Worm (Caenorhabditis elegans) whole organism, mixed stage, embryonic: Measurements from ENCODE around the gene Y55F3AM.21.

Experiments
- ceh-39 ChIP-seq: fragments of 150-350 bp; optimal IDR thresholded peaks from 2 replicates; lab custom pipeline; 2014; ENCODE audit warnings: missing biosample characterization, missing genetic modification characterization
- ceh-83 ChIP-seq: fragments of 200-800 bp; sonication (Bioruptor generic); optimal IDR thresholded peaks from 2 replicates; lab custom pipeline; 2018; ENCODE audit warnings: mild to moderate bottlenecking, missing genetic modification characterization, missing compliant biosample characterization
- ces-1 ChIP-seq: fragments of 150-350 bp; optimal IDR thresholded peaks from 2 replicates; lab custom pipeline; 2014; ENCODE audit warnings: missing biosample characterization, missing genetic modification reagents, missing genetic modification characterization
- elt-1 ChIP-seq: sonication (generic microtip); optimal IDR thresholded peaks from 2 replicates; lab custom pipeline; 2017; ENCODE audit warnings: missing genetic modification characterization, mild to moderate bottlenecking, missing compliant biosample characterization, antibody characterized with exemption, moderate library complexity, borderline replicate concordance; ENCODE audit not compliant: insufficient read depth
- ham-2 ChIP-seq: fragments of 200-800 bp; sonication (Bioruptor generic); optimal IDR thresholded peaks from 2 replicates; lab custom pipeline; 2018; ENCODE audit warnings: mild to moderate bottlenecking, missing genetic modification characterization, missing compliant biosample characterization
- lin-13 ChIP-seq: fragments of 150-350 bp; optimal IDR thresholded peaks from 2 replicates; lab custom pipeline; 2014; ENCODE audit warnings: missing biosample characterization, missing genetic modification characterization
- lsy-2 ChIP-seq: fragments of 150-350 bp; optimal IDR thresholded peaks from 2 replicates; lab custom pipeline; 2014; ENCODE audit warnings: missing biosample characterization, missing genetic modification characterization
- nhr-2 ChIP-seq: fragments of 150-350 bp; optimal IDR thresholded peaks from 2 replicates; lab custom pipeline; 2014; ENCODE audit warnings: missing biosample characterization, missing genetic modification characterization
- sem-2 ChIP-seq: fragments of 200-800 bp; sonication (Bioruptor generic); optimal IDR thresholded peaks from 2 replicates; lab custom pipeline; 2018; ENCODE audit warnings: mild to moderate bottlenecking, missing genetic modification characterization, missing compliant biosample characterization
- unc-62 ChIP-seq: fragments of 150-350 bp; optimal IDR thresholded peaks from 2 replicates; lab custom pipeline; 2014; ENCODE audit warnings: missing biosample characterization, missing genetic modification reagents, missing genetic modification characterization
- zip-8 ChIP-seq: fragments of 150-350 bp; optimal IDR thresholded peaks from 2 replicates; lab custom pipeline; 2014; ENCODE audit warnings: missing biosample characterization, missing genetic modification characterization
- ztf-11 ChIP-seq: fragments of 150-350 bp; optimal IDR thresholded peaks from 2 replicates; lab custom pipeline; 2014; ENCODE audit warnings: missing biosample characterization, missing genetic modification characterization

ce11 chrIV:1055734-1056133, 4.2 kb upstream of the Y55F3AM.21 start:
- TF ChIP-seq ces-1 (GFP tag; lab: Kevin White, UChicago), result no peak
- TF ChIP-seq ceh-83 (GFP tag; lab: Kevin White, UChicago), result no peak
- no peak for TF ChIP-seq ham-2 (GFP tag; lab: Kevin White, UChicago)
- no peak for TF ChIP-seq zip-8 (tag; lab: Kevin White, UChicago)
- TF ChIP-seq nhr-2 (tag; lab: Kevin White, UChicago), result no peak
- TF ChIP-seq ceh-39 (tag; lab: Kevin White, UChicago), result no peak
- TF ChIP-seq ztf-11 (tag; lab: Kevin White, UChicago), result no peak
- TF ChIP-seq unc-62, result no peak
- TF ChIP-seq lsy-2, result no peak
- TF ChIP-seq lin-13 (tag; lab: Kevin White, UChicago), result no peak
- TF ChIP-seq elt-1 (tag; lab: Kevin White, UChicago), result no peak
- TF ChIP-seq sem-2, result no peak
